Comparison of ENCODE assay signal across 5 worm cellular contexts in genomic region chrIV:2725784-2726183, ce11.
A peak's percentile ranks its signal among the peaks of the same experiment; 100 is the strongest.
TF ChIP-seq lines count a peak whose summit lies in the region.

ubxn-2 (minus strand) TSS chrIV:2725819.

TF ChIP-seq in whole organism, L1 larva, 84 proteins besides CTCF, POLR2A, EP300 and RAD21 (continues in another document):
- peak; percentile 70 for TF ChIP-seq ceh-8 (GFP tag; optimal IDR thresholded peaks at IDR 0.05; lab: Kevin White, UChicago)
- peak; percentile 50 for TF ChIP-seq nhr-77 (tag; optimal IDR thresholded peaks at IDR 0.05; lab: Kevin White, UChicago)
- TF ChIP-seq nhr-71 (tag; optimal IDR thresholded peaks at IDR 0.05; lab: Kevin White, UChicago), result peak; percentile 90
- TF ChIP-seq ztf-11 (tag; optimal IDR thresholded peaks at IDR 0.05; lab: Kevin White, UChicago), result peak in 1 of 2 experiments; percentile 80
- TF ChIP-seq snpc-4 (tag; optimal IDR thresholded peaks at IDR 0.05; lab: Kevin White, UChicago), result peak; percentile 73
- peak; percentile 92 for TF ChIP-seq snu-23 (GFP tag; optimal IDR thresholded peaks at IDR 0.05; lab: Kevin White, UChicago)
- peak; percentile 30 for TF ChIP-seq elt-2 (tag; optimal IDR thresholded peaks at IDR 0.05; lab: Kevin White, UChicago)
- TF ChIP-seq grh-1 (GFP tag; IDR thresholded peaks at IDR 0.05; lab: Robert Waterston, UW), result peak; percentile 81
- no peak for TF ChIP-seq nhr-12 (tag; optimal IDR thresholded peaks at IDR 0.05; lab: Kevin White, UChicago)
- peak; percentile 82 for TF ChIP-seq nhr-20 (tag; optimal IDR thresholded peaks at IDR 0.05; lab: Kevin White, UChicago)
- TF ChIP-seq mab-9 (GFP tag; IDR thresholded peaks at IDR 0.05; lab: Robert Waterston, UW), result peak; percentile 73
- TF ChIP-seq mep-1 (tag; optimal IDR thresholded peaks at IDR 0.05; lab: Kevin White, UChicago), result peak; percentile 93
- no peak for TF ChIP-seq pag-3 (tag; optimal IDR thresholded peaks at IDR 0.05; lab: Kevin White, UChicago; ENCODE audit: borderline replicate concordance, insufficient read depth)
- peak; percentile 57 for TF ChIP-seq blmp-1 (tag; optimal IDR thresholded peaks at IDR 0.05; lab: Kevin White, UChicago)
- TF ChIP-seq unc-98 (GFP tag; IDR thresholded peaks at IDR 0.05; lab: Robert Waterston, UW), result no peak
- peak; percentile 77 for TF ChIP-seq lin-14 (GFP tag; optimal IDR thresholded peaks at IDR 0.05; lab: Kevin White, UChicago)
- TF ChIP-seq lin-35 (GFP tag; optimal IDR thresholded peaks at IDR 0.05; lab: Kevin White, UChicago), result peak; percentile 79 to 88
- TF ChIP-seq nhr-19 (GFP tag; conservative IDR thresholded peaks at IDR 0.05; lab: Robert Waterston, UW), result peak; percentile 83

TF ChIP-seq in whole organism, L3 larva, 47 proteins besides CTCF, POLR2A, EP300 and RAD21 (continues in another document):
- no peak for TF ChIP-seq nhr-11 (tag; optimal IDR thresholded peaks at IDR 0.05; lab: Kevin White, UChicago)
- TF ChIP-seq eor-1 (tag; optimal IDR thresholded peaks at IDR 0.05; lab: Kevin White, UChicago), result no peak
- peak; percentile 23 for TF ChIP-seq jun-1 (tag; optimal IDR thresholded peaks at IDR 0.05; lab: Kevin White, UChicago)
- TF ChIP-seq tbx-2 (tag; optimal IDR thresholded peaks at IDR 0.05; lab: Kevin White, UChicago), result peak; percentile 52
- TF ChIP-seq sea-2 (GFP tag; optimal IDR thresholded peaks at IDR 0.05; lab: Kevin White, UChicago), result no peak
- TF ChIP-seq fkh-10 (GFP tag; optimal IDR thresholded peaks at IDR 0.05; lab: Kevin White, UChicago), result peak; percentile 50
- no peak for TF ChIP-seq unc-62 (GFP tag; optimal IDR thresholded peaks at IDR 0.05; lab: Kevin White, UChicago)
- TF ChIP-seq nfya-1 (tag; optimal IDR thresholded peaks at IDR 0.05; lab: Kevin White, UChicago; ENCODE audit: insufficient read depth), result peak; percentile 68
- no peak for TF ChIP-seq unc-39 (tag; optimal IDR thresholded peaks at IDR 0.05; lab: Kevin White, UChicago)
- TF ChIP-seq ceh-82 (tag; optimal IDR thresholded peaks at IDR 0.05; lab: Kevin White, UChicago), result no peak
- no peak for TF ChIP-seq nhr-12 (tag; optimal IDR thresholded peaks at IDR 0.05; lab: Kevin White, UChicago)
- TF ChIP-seq mdl-1 (tag; optimal IDR thresholded peaks at IDR 0.05; lab: Kevin White, UChicago), result no peak
- TF ChIP-seq pqm-1 (tag; optimal IDR thresholded peaks at IDR 0.05; lab: Kevin White, UChicago), result peak; percentile 30
- peak; percentile 77 for TF ChIP-seq lin-15B (tag; optimal IDR thresholded peaks at IDR 0.05; lab: Kevin White, UChicago)
- TF ChIP-seq elt-2 (tag; optimal IDR thresholded peaks at IDR 0.05; lab: Kevin White, UChicago), result peak; percentile 50
- no peak for TF ChIP-seq elt-1 (tag; optimal IDR thresholded peaks at IDR 0.05; lab: Kevin White, UChicago)
- TF ChIP-seq fos-1 (tag; optimal IDR thresholded peaks at IDR 0.05; lab: Kevin White, UChicago), result no peak
- peak; percentile 24 for TF ChIP-seq egl-5 (tag; optimal IDR thresholded peaks at IDR 0.05; lab: Kevin White, UChicago)
- TF ChIP-seq ztf-4 (tag; optimal IDR thresholded peaks at IDR 0.05; lab: Kevin White, UChicago), result no peak

TF ChIP-seq in whole organism, early embryonic, 17 proteins besides CTCF, POLR2A, EP300 and RAD21:
- TF ChIP-seq ceh-13 (GFP tag; optimal IDR thresholded peaks at IDR 0.05; lab: Kevin White, UChicago), result no peak
- TF ChIP-seq ceh-36 (tag; optimal IDR thresholded peaks at IDR 0.05; lab: Kevin White, UChicago), result no peak
- no peak for TF ChIP-seq hnd-1 (tag; optimal IDR thresholded peaks at IDR 0.05; lab: Kevin White, UChicago)
- peak; percentile 58 for TF ChIP-seq F13C5.2 (tag; optimal IDR thresholded peaks at IDR 0.05; lab: Kevin White, UChicago)
- peak; percentile 50 for TF ChIP-seq tbx-37 (GFP tag; conservative IDR thresholded peaks at IDR 0.05; lab: Robert Waterston, UW)
- no peak for TF ChIP-seq scrt-1 (GFP tag; IDR thresholded peaks at IDR 0.05; lab: Robert Waterston, UW)
- TF ChIP-seq sea-1 (GFP tag; conservative IDR thresholded peaks at IDR 0.05; lab: Robert Waterston, UW), result no peak
- no peak for TF ChIP-seq aly-1 (tag; optimal IDR thresholded peaks at IDR 0.05; lab: Kevin White, UChicago)
- no peak for TF ChIP-seq hmg-4 (GFP tag; optimal IDR thresholded peaks at IDR 0.05; lab: Kevin White, UChicago)
- no peak for TF ChIP-seq pes-1 (GFP tag; IDR thresholded peaks at IDR 0.05; lab: Robert Waterston, UW)
- TF ChIP-seq tra-4 (tag; optimal IDR thresholded peaks at IDR 0.05; lab: Kevin White, UChicago), result no peak
- TF ChIP-seq B0310.2 (tag; optimal IDR thresholded peaks at IDR 0.05; lab: Kevin White, UChicago), result no peak
- no peak for TF ChIP-seq flt-1 (GFP tag; IDR thresholded peaks at IDR 0.05; lab: Robert Waterston, UW)
- TF ChIP-seq ama-1 (optimal IDR thresholded peaks at IDR 0.05; lab: Kevin White, UChicago), result no peak
- no peak for TF ChIP-seq hmbx-1 (tag; optimal IDR thresholded peaks at IDR 0.05; lab: Kevin White, UChicago)
- no peak for TF ChIP-seq ets-7 (tag; optimal IDR thresholded peaks at IDR 0.05; lab: Kevin White, UChicago)

TF ChIP-seq in whole organism, midembryonic, 9 proteins besides CTCF, POLR2A, EP300 and RAD21:
- TF ChIP-seq ztf-23 (GFP tag; IDR thresholded peaks at IDR 0.05; lab: Robert Waterston, UW), result peak; percentile 61
- peak; percentile 30; the same call in 1 of the 2 replicates for TF ChIP-seq T22C8.4 (GFP tag; IDR thresholded peaks at IDR 0.05; lab: Robert Waterston, UW)
- TF ChIP-seq tab-1 (GFP tag; IDR thresholded peaks at IDR 0.05; lab: Robert Waterston, UW), result no peak
- no peak for TF ChIP-seq cog-1 (tag; optimal IDR thresholded peaks at IDR 0.05; lab: Kevin White, UChicago)
- no peak for TF ChIP-seq flt-1 (GFP tag; IDR thresholded peaks at IDR 0.05; lab: Robert Waterston, UW)
TF ChIP-seq in whole organism, midembryonic: peak in this region for 2.

TF ChIP-seq in whole organism, young adult, 124 proteins besides CTCF, POLR2A, EP300 and RAD21 (continues in another document):
- no peak for TF ChIP-seq hlh-12 (tag; optimal IDR thresholded peaks at IDR 0.05; lab: Kevin White, UChicago)
- TF ChIP-seq ZK185.1 (tag; optimal IDR thresholded peaks at IDR 0.05; lab: Kevin White, UChicago; ENCODE audit: poor library complexity, severe bottlenecking), result no peak
- no peak for TF ChIP-seq tbx-9 (tag; optimal IDR thresholded peaks at IDR 0.05; lab: Kevin White, UChicago; ENCODE audit: borderline replicate concordance)
- TF ChIP-seq rpc-1 (optimal IDR thresholded peaks at IDR 0.05; lab: Kevin White, UChicago), result no peak
- TF ChIP-seq rpc-1 (tag; optimal IDR thresholded peaks at IDR 0.05; lab: Kevin White, UChicago), result no peak
- peak; percentile 85 for TF ChIP-seq lin-40 (tag; optimal IDR thresholded peaks at IDR 0.05; lab: Kevin White, UChicago)
- peak; percentile 71 for TF ChIP-seq K11D2.4 (GFP tag; IDR thresholded peaks at IDR 0.05; lab: Robert Waterston, UW)
- peak; percentile 91 for TF ChIP-seq Y53G8AR.9 (GFP tag; conservative IDR thresholded peaks at IDR 0.05; lab: Robert Waterston, UW)
- no peak for TF ChIP-seq F57C9.4 (tag; optimal IDR thresholded peaks at IDR 0.05; lab: Kevin White, UChicago)
- TF ChIP-seq ceh-58 (GFP tag; IDR thresholded peaks at IDR 0.05; lab: Robert Waterston, UW), result no peak
- TF ChIP-seq zfh-2 (GFP tag; conservative IDR thresholded peaks at IDR 0.05; lab: Robert Waterston, UW), result peak; percentile 30; the same call in 1 of the 2 replicates
- TF ChIP-seq attf-5 (GFP tag; optimal IDR thresholded peaks at IDR 0.05; lab: Kevin White, UChicago), result peak; percentile 64
- TF ChIP-seq hlh-26 (GFP tag; conservative IDR thresholded peaks at IDR 0.05; lab: Robert Waterston, UW), result no peak
- no peak for TF ChIP-seq athp-1 (tag; optimal IDR thresholded peaks at IDR 0.05; lab: Kevin White, UChicago)
- TF ChIP-seq dox-1 (GFP tag; IDR thresholded peaks at IDR 0.05; lab: Robert Waterston, UW), result peak; percentile 83
- no peak for TF ChIP-seq egl-18 (GFP tag; IDR thresholded peaks at IDR 0.05; lab: Robert Waterston, UW)
- TF ChIP-seq snpc-1.1 (tag; optimal IDR thresholded peaks at IDR 0.05; lab: Kevin White, UChicago; ENCODE audit: insufficient read depth), result no peak
- TF ChIP-seq ekl-4 (GFP tag; IDR thresholded peaks at IDR 0.05; lab: Robert Waterston, UW), result peak; percentile 29; the same call in 1 of the 2 replicates
- TF ChIP-seq egrh-3 (GFP tag; IDR thresholded peaks at IDR 0.05; lab: Robert Waterston, UW), result no peak
- TF ChIP-seq repo-1 (tag; optimal IDR thresholded peaks at IDR 0.05; lab: Kevin White, UChicago), result peak; percentile 59
- TF ChIP-seq let-607 (tag; optimal IDR thresholded peaks at IDR 0.05; lab: Kevin White, UChicago), result no peak
- TF ChIP-seq F39B2.1 (GFP tag; IDR thresholded peaks at IDR 0.05; lab: Robert Waterston, UW), result no peak
- no peak for TF ChIP-seq ztf-3 (GFP tag; optimal IDR thresholded peaks at IDR 0.05; lab: Kevin White, UChicago)
- TF ChIP-seq nhr-80 (tag; optimal IDR thresholded peaks at IDR 0.05; lab: Kevin White, UChicago), result peak; percentile 32
- no peak for TF ChIP-seq nhr-90 (tag; optimal IDR thresholded peaks at IDR 0.05; lab: Kevin White, UChicago)
- peak; percentile 48 for TF ChIP-seq dpl-1 (GFP tag; optimal IDR thresholded peaks at IDR 0.05; lab: Kevin White, UChicago)
- no peak for TF ChIP-seq egl-44 (GFP tag; IDR thresholded peaks at IDR 0.05; lab: Robert Waterston, UW)
- no peak for TF ChIP-seq lsy-27 (tag; optimal IDR thresholded peaks at IDR 0.05; lab: Kevin White, UChicago; ENCODE audit: borderline replicate concordance, insufficient read depth)
- TF ChIP-seq attf-3 (GFP tag; conservative IDR thresholded peaks at IDR 0.05; lab: Robert Waterston, UW), result peak; percentile 36
- TF ChIP-seq hmg-1.2 (GFP tag; IDR thresholded peaks at IDR 0.05; lab: Robert Waterston, UW), result peak; percentile 51
- TF ChIP-seq mel-28 (tag; optimal IDR thresholded peaks at IDR 0.05; lab: Kevin White, UChicago; ENCODE audit: borderline replicate concordance), result no peak
- TF ChIP-seq mxl-1 (tag; optimal IDR thresholded peaks at IDR 0.05; lab: Kevin White, UChicago), result no peak
- no peak for TF ChIP-seq C17E4.6 (GFP tag; IDR thresholded peaks at IDR 0.05; lab: Robert Waterston, UW)
- no peak for TF ChIP-seq F52B5.7 (tag; optimal IDR thresholded peaks at IDR 0.05; lab: Kevin White, UChicago)
- no peak for TF ChIP-seq T26A5.8 (tag; optimal IDR thresholded peaks at IDR 0.05; lab: Kevin White, UChicago)
- TF ChIP-seq rcor-1 (GFP tag; IDR thresholded peaks at IDR 0.05; lab: Robert Waterston, UW), result peak; percentile 56; the same call in 1 of the 2 replicates
- no peak for TF ChIP-seq F55B11.4 (tag; optimal IDR thresholded peaks at IDR 0.05; lab: Kevin White, UChicago; ENCODE audit: borderline replicate concordance, insufficient read depth)
- no peak for TF ChIP-seq ccch-3 (GFP tag; optimal IDR thresholded peaks at IDR 0.05; lab: Kevin White, UChicago)
- TF ChIP-seq tbp1 (GFP tag; optimal IDR thresholded peaks at IDR 0.05; lab: Kevin White, UChicago), result peak; percentile 58
- TF ChIP-seq ceh-40 (GFP tag; IDR thresholded peaks at IDR 0.05; lab: Robert Waterston, UW), result no peak
- no peak for TF ChIP-seq nhr-179 (tag; optimal IDR thresholded peaks at IDR 0.05; lab: Kevin White, UChicago)

Comparison
In these comparisons a context has a peak if more than half of its experiments do, and no peak if none do; other contexts are left out.
1. Of the 8 proteins assayed by ChIP-seq in both whole organism, young adult and whole organism, L1 larva: peak only in whole organism, young adult: none; only in whole organism, L1 larva: nhr-90; in both: dpl-1, efl-1 and unc-130; in neither: 2; mixed calls (peak in some experiments, not most) for 2.